Fruit fly (Drosophila melanogaster) whole organism, pupa: Measurements from ENCODE around the gene CG34303.

Experiments used
- CG10348 ChIP-seq: fragments of 200-800 bp; sonication (Bioruptor generic); IDR thresholded peaks from 2 replicates; pipeline ENCODE4 v1.3.6; 2022; ENCODE audit warnings: missing biosample characterization, missing genetic modification characterization
- CG15710 ChIP-seq: fragments of 200-800 bp; sonication (Bioruptor generic); optimal IDR thresholded peaks from 2 replicates; lab custom pipeline; 2018; ENCODE audit warnings: missing biosample characterization, mild to moderate bottlenecking, missing genetic modification characterization, moderate library complexity
- CG32121 ChIP-seq: fragments of 200-800 bp; sonication (Bioruptor generic); IDR thresholded peaks from 2 replicates; pipeline ENCODE4 v1.3.6; 2022; ENCODE audit warnings: missing biosample characterization, missing genetic modification characterization
- CG34367 ChIP-seq: fragments of 200-800 bp; sonication (Bioruptor generic); optimal IDR thresholded peaks from 2 replicates; lab custom pipeline; 2018; ENCODE audit warnings: missing biosample characterization, mild to moderate bottlenecking, missing genetic modification characterization
- CG4496 ChIP-seq: fragments of 200-800 bp; sonication (Bioruptor generic); IDR thresholded peaks from 3 replicates; pipeline ENCODE4 v1.3.6; 2022; ENCODE audit warnings: missing biosample characterization, missing genetic modification characterization
- CG8159 ChIP-seq: fragments of 200-800 bp; sonication (Bioruptor generic); optimal IDR thresholded peaks from 3 replicates; lab custom pipeline; 2018; ENCODE audit warnings: missing biosample characterization, mild to moderate bottlenecking, missing genetic modification characterization, moderate library complexity
- D1 ChIP-seq: fragments of 200-800 bp; sonication (Bioruptor generic); optimal IDR thresholded peaks from 2 replicates; lab custom pipeline; 2018; ENCODE audit warnings: missing biosample characterization, mild to moderate bottlenecking, missing genetic modification characterization, moderate library complexity
- EcR ChIP-seq: fragments of 200-800 bp; sonication (Bioruptor generic); optimal IDR thresholded peaks from 3 replicates; lab custom pipeline; 2019; ENCODE audit warnings: missing biosample characterization, missing genetic modification characterization, mild to moderate bottlenecking, moderate library complexity, missing genetic modification reagents
- Pif1A ChIP-seq: fragments of 200-800 bp; sonication (Bioruptor generic); optimal IDR thresholded peaks from 3 replicates; lab custom pipeline; 2016; ENCODE audit warnings: missing biosample characterization, missing genetic modification characterization
- rn ChIP-seq: fragments of 200-800 bp; sonication (Bioruptor generic); IDR thresholded peaks from 2 replicates; pipeline ENCODE4 v1.3.6; 2022; ENCODE audit warnings: missing biosample characterization, missing genetic modification characterization

- TF ChIP-seq CG34367 (tag; lab: Kevin White, UChicago) = no peak
- no peak for TF ChIP-seq EcR (GFP tag; lab: Kevin White, UChicago)
- no peak for TF ChIP-seq Pif1A
- TF ChIP-seq CG8159 (tag; lab: Kevin White, UChicago) = no peak
- TF ChIP-seq CG4496 (GFP tag; lab: Robert Waterston, UW) = no peak
- no peak for TF ChIP-seq CG32121 (GFP tag; lab: Robert Waterston, UW)
- TF ChIP-seq CG10348 (GFP tag; lab: Robert Waterston, UW) = no peak
- no peak for TF ChIP-seq rn (GFP tag; lab: Robert Waterston, UW)
- no peak for TF ChIP-seq D1 (tag; lab: Kevin White, UChicago)
- no peak for TF ChIP-seq CG15710 (tag; lab: Kevin White, UChicago)
These were observed 8.9 kb downstream of the CG34303 start, which contains the start of gene CG42759 for dm6 chr3R:10142770-10143169.
